Worm (Caenorhabditis elegans): Measurements from ENCODE around the gene srd-19.

DNA sequence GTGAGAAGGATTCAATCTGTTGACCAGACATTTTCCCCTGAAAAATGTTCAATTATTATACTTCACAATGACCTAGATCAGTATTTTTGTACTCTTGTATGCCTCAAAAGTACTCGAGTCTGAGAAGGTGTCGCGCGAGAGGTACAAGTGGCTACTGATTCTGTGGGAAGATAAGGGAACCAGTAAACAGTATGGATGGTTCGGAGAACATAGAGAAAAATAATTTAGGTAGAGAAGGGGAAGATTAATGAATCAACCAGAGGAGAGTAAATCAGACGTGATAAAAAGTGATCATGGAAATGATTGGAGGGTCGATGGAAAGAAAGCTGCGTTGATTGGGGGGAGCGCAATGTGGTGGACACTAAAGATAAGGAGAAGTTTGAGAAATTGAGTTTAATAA lies 39.1 kb downstream of the srd-19 start:
- TF ChIP-seq flt-1 (GFP tag; IDR thresholded peaks at IDR 0.05) (no peak), med-1 (GFP tag; optimal IDR thresholded peaks at IDR 0.05; ENCODE audit: insufficient read depth) (no peak), ztf-29 (GFP tag; IDR thresholded peaks at IDR 0.05) (no peak), T22C8.4 (GFP tag; IDR thresholded peaks at IDR 0.05) (no peak), cog-1 (tag; optimal IDR thresholded peaks at IDR 0.05) (no peak), ztf-23 (GFP tag; IDR thresholded peaks at IDR 0.05) (no peak), klf-2 (GFP tag; conservative IDR thresholded peaks at IDR 0.05) (no peak), ref-1 (GFP tag; conservative IDR thresholded peaks at IDR 0.05) (no peak)

Measured in whole organism, midembryonic.